Worm (Caenorhabditis elegans): ENCODE results near the gene cnnm-2.

- TF ChIP-seq ref-1 (GFP tag; conservative IDR thresholded peaks at IDR 0.05) (no peak), ztf-29 (GFP tag; IDR thresholded peaks at IDR 0.05) (no peak), ztf-23 (GFP tag; IDR thresholded peaks at IDR 0.05) (no peak), T22C8.4 (GFP tag; IDR thresholded peaks at IDR 0.05) (no peak), med-1 (GFP tag; optimal IDR thresholded peaks at IDR 0.05; ENCODE audit: insufficient read depth) (no peak), klf-2 (GFP tag; conservative IDR thresholded peaks at IDR 0.05) (no peak), cog-1 (tag; optimal IDR thresholded peaks at IDR 0.05) (no peak), tab-1 (GFP tag; IDR thresholded peaks at IDR 0.05) (no peak), flt-1 (GFP tag; IDR thresholded peaks at IDR 0.05) (no peak)
Measured at ce11 chrX:8790093-8790492, 21.8 kb upstream of the cnnm-2 start.

Data from whole organism, midembryonic.